Worm (Caenorhabditis elegans): ENCODE results near the gene acs-10.

DNA sequence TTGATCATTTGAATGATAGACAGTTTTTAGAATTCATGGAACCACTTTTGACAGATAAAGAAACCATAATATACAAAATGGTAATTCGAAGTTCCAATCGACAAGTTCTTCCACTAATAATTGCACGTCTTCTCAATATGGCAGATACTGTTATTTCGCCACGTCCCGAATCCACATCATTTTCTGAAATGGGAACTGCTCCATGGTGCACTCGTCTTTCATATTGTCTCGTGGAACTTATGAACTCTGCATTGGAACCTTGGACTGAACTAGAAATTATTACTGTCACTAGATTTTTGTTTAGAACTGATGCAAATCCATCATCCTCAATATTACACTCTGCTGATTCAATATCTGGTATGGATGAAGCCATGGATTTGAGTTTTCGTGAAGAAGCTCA lies 40.8 kb downstream of the acs-10 start:
- TF ChIP-seq F13C5.2 (tag; optimal IDR thresholded peaks at IDR 0.05) (no peak), hnd-1 (tag; optimal IDR thresholded peaks at IDR 0.05) (no peak), tbx-37 (GFP tag; conservative IDR thresholded peaks at IDR 0.05) (no peak), ceh-36 (tag; optimal IDR thresholded peaks at IDR 0.05) (no peak), hmbx-1 (tag; optimal IDR thresholded peaks at IDR 0.05) (no peak), ama-1 (optimal IDR thresholded peaks at IDR 0.05) (no peak), ceh-13 (GFP tag; optimal IDR thresholded peaks at IDR 0.05) (no peak), aly-1 (tag; optimal IDR thresholded peaks at IDR 0.05) (no peak), B0310.2 (tag; optimal IDR thresholded peaks at IDR 0.05) (no peak), scrt-1 (GFP tag; IDR thresholded peaks at IDR 0.05) (no peak), flt-1 (GFP tag; IDR thresholded peaks at IDR 0.05) (no peak), sea-1 (GFP tag; conservative IDR thresholded peaks at IDR 0.05) (no peak)
